Fruit fly (Drosophila melanogaster) whole organism, pupa: ENCODE results near the gene Bsg.
A peak's percentile ranks its signal among the peaks of the same experiment; 100 is the strongest.

ENCODE experiments used
- CG13204 ChIP-seq: fragments of 200-800 bp; sonication (Bioruptor generic); optimal IDR thresholded peaks from 2 replicates; lab custom pipeline; 2018; ENCODE audit warnings: missing biosample characterization, mild to moderate bottlenecking, missing genetic modification characterization, moderate library complexity
- CG8159 ChIP-seq: fragments of 200-800 bp; sonication (Bioruptor generic); optimal IDR thresholded peaks from 3 replicates; lab custom pipeline; 2018; ENCODE audit warnings: missing biosample characterization, mild to moderate bottlenecking, missing genetic modification characterization, moderate library complexity
- CG8301 ChIP-seq: fragments of 200-800 bp; sonication (Bioruptor generic); optimal IDR thresholded peaks from 2 replicates; lab custom pipeline; 2018; ENCODE audit warnings: missing biosample characterization, mild to moderate bottlenecking, missing genetic modification characterization
- CG9948 ChIP-seq: fragments of 200-800 bp; sonication (Bioruptor generic); optimal IDR thresholded peaks from 2 replicates; lab custom pipeline; 2018; ENCODE audit warnings: missing biosample characterization, mild to moderate bottlenecking, missing genetic modification characterization, moderate library complexity
- EcR ChIP-seq: fragments of 200-800 bp; sonication (Bioruptor generic); optimal IDR thresholded peaks from 3 replicates; lab custom pipeline; 2019; ENCODE audit warnings: missing biosample characterization, missing genetic modification characterization, mild to moderate bottlenecking, moderate library complexity, missing genetic modification reagents
- Pif1A ChIP-seq: fragments of 200-800 bp; sonication (Bioruptor generic); optimal IDR thresholded peaks from 3 replicates; lab custom pipeline; 2016; ENCODE audit warnings: missing biosample characterization, missing genetic modification characterization
- Snoo ChIP-seq: fragments of 200-800 bp; sonication (Bioruptor generic); optimal IDR thresholded peaks from 3 replicates; lab custom pipeline; 2017; ENCODE audit warnings: missing biosample characterization, mild to moderate bottlenecking, missing genetic modification characterization, inconsistent platforms
- fd96Ca ChIP-seq: fragments of 200-800 bp; sonication (Bioruptor generic); IDR thresholded peaks from 3 replicates; pipeline ENCODE4 v1.3.6; 2022; ENCODE audit warnings: missing biosample characterization, missing genetic modification characterization

DNA sequence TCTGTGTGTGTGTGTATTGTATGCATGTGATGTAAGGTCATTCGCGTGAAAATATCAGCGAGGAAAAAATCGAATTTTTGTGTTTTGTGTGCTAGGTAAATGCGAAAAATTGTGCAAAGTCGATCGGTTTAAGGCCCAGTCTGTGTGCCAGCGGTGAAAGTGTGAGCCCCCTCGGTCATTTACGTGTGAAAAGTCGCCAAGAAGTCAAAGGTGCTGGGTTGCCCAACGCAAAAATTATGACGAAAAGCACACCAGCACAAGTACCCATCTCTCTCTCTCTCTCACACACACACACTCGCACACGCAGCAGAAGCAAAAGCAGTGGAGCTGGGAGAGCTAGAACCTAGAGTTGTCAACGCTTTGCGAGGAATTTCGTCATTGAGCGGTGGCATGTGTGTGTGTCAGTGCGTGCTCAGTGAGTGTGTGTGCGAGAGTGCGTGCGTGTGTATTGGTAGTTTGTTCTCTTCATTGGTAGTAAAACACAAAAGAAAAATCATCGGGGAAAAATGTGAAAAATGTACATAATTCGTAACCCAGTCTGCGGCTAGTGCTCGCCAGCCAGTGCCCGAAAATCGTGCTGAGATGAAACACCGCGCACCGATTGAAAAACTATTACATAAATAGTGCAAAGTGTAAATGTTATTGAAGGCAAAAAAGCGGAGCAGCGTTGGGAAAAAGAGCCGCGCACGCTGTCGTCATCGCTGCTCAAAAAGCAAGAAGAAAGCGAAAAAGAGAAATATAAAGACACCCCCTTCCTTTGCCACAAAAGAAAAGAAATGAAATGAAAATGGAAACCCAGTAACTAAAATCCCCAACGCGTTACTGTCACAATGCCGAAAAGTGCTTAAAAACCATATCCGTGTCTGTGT lies 441 bp downstream of the Bsg start:
- no peak for TF ChIP-seq Pif1A (GFP tag; lab: Kevin White, UChicago)
- no peak; the same call in 2 of the 3 replicates for TF ChIP-seq fd96Ca
- no peak for TF ChIP-seq CG8159 (tag; lab: Kevin White, UChicago)
- no peak for TF ChIP-seq CG8301
- peak; percentile 18 for TF ChIP-seq CG13204 (GFP tag; lab: Kevin White, UChicago)
- no peak for TF ChIP-seq Snoo (tag; lab: Kevin White, UChicago)
- no peak for TF ChIP-seq CG9948 (tag; lab: Kevin White, UChicago)
- peak; percentile 86 for TF ChIP-seq EcR (GFP tag; lab: Kevin White, UChicago)
